Fruit fly (Drosophila melanogaster) whole organism, embryonic: ENCODE measurements around the gene RpL8.
A peak's percentile ranks its signal among the peaks of the same experiment; 100 is the strongest.

Source experiments
- Bdp1 ChIP-seq: fragments of 200-800 bp; sonication (Bioruptor generic); optimal IDR thresholded peaks from 3 replicates; lab custom pipeline; 2016; ENCODE audit warnings: missing biosample characterization, missing genetic modification characterization
- Blimp-1 ChIP-seq: fragments of 200-800 bp; sonication (Bioruptor generic); optimal IDR thresholded peaks from 3 replicates; lab custom pipeline; 2018; ENCODE audit warnings: missing biosample characterization, missing genetic modification characterization, mild to moderate bottlenecking, moderate library complexity, missing genetic modification reagents
- CG10366 ChIP-seq: fragments of 200-800 bp; sonication (Bioruptor generic); IDR thresholded peaks from 2 replicates; pipeline ENCODE4 v1.3.6; 2022; ENCODE audit warnings: missing biosample characterization, missing genetic modification characterization
- Doc3 ChIP-seq: fragments of 200-800 bp; sonication (Bioruptor generic); IDR thresholded peaks from 3 replicates; pipeline ENCODE4 v1.3.6; 2022; ENCODE audit warnings: missing biosample characterization, missing genetic modification characterization; ENCODE audit not compliant: partially characterized antibody
- HHEX ChIP-seq: fragments of 200-800 bp; sonication (Bioruptor generic); optimal IDR thresholded peaks from 3 replicates; lab custom pipeline; 2017; ENCODE audit warnings: missing biosample characterization, mild to moderate bottlenecking, missing genetic modification characterization, missing genetic modification reagents
- Rx ChIP-seq: fragments of 200-800 bp; sonication (Bioruptor generic); IDR thresholded peaks from 2 replicates; pipeline ENCODE4 v1.3.6; 2022; ENCODE audit warnings: missing biosample characterization, missing genetic modification characterization
- br ChIP-seq: fragments of >200 bp; optimal IDR thresholded peaks from 2 replicates; lab custom pipeline; 2017
- exex ChIP-seq: fragments of 200-800 bp; sonication (Bioruptor generic); optimal IDR thresholded peaks from 4 replicates; lab custom pipeline; 2018; ENCODE audit warnings: missing biosample characterization, mild to moderate bottlenecking, missing genetic modification characterization, moderate library complexity
- ftz-f1 ChIP-seq: fragments of 200-800 bp; sonication (Bioruptor generic); optimal IDR thresholded peaks from 2 replicates; lab custom pipeline; 2016; ENCODE audit warnings: missing biosample characterization, missing genetic modification characterization
- otp ChIP-seq: fragments of 200-800 bp; sonication (Bioruptor generic); IDR thresholded peaks from 3 replicates; pipeline ENCODE4, ENCODE4 v1.3.6; 2022; ENCODE audit warnings: missing biosample characterization, missing genetic modification characterization
- zf30C ChIP-seq: fragments of 200-800 bp; sonication (Bioruptor generic); optimal IDR thresholded peaks from 3 replicates; lab custom pipeline; 2018; ENCODE audit warnings: missing biosample characterization, mild to moderate bottlenecking, missing genetic modification characterization

dm6 chr3L:2579557-2580224 lies 7.6 kb upstream of the RpL8 start:
- TF ChIP-seq Rx (GFP tag; lab: Robert Waterston, UW) (no peak), HHEX (no peak), Doc3 (GFP tag; lab: Robert Waterston, UW) (peak; percentile 83; the same call in 2 of the 3 replicates), br (lab: Kevin White, UChicago) (no peak), exex (no peak), zf30C (no peak), otp (GFP tag; lab: Robert Waterston, UW) (no peak), ftz-f1 (GFP tag; lab: Kevin White, UChicago) (no peak), CG10366 (GFP tag; lab: Robert Waterston, UW) (no peak), Blimp-1 (GFP tag; lab: Kevin White, UChicago) (no peak), Bdp1 (GFP tag; lab: Kevin White, UChicago) (no peak)
